Worm (Caenorhabditis elegans): ENCODE data around the gene btf-1.

The btf-1 gene

ce11 chrII:13167493-13167892, 32.5 kb upstream of the btf-1 start (continued):
- TF ChIP-seq mes-2 (tag; optimal IDR thresholded peaks at IDR 0.05; ENCODE audit: poor library complexity, severe bottlenecking): no peak
- TF ChIP-seq ceh-44 (GFP tag; IDR thresholded peaks at IDR 0.05): no peak
- no peak for TF ChIP-seq ceh-62 (tag; optimal IDR thresholded peaks at IDR 0.05)
- no peak for TF ChIP-seq mdt-29 (GFP tag; IDR thresholded peaks at IDR 0.05)
- TF ChIP-seq duxl-1 (tag; optimal IDR thresholded peaks at IDR 0.05; ENCODE audit: poor library complexity): no peak
- TF ChIP-seq aly-2 (tag; optimal IDR thresholded peaks at IDR 0.05): no peak
- TF ChIP-seq nhr-28 (tag; optimal IDR thresholded peaks at IDR 0.05): peak; percentile 38
- TF ChIP-seq unc-130 (GFP tag; optimal IDR thresholded peaks at IDR 0.05): no peak
- no peak for TF ChIP-seq dmd-6 (GFP tag; IDR thresholded peaks at IDR 0.05)
- TF ChIP-seq F26F4.8 (GFP tag; conservative IDR thresholded peaks at IDR 0.05): no peak
- no peak for TF ChIP-seq daf-16 (GFP tag; optimal IDR thresholded peaks at IDR 0.05)
- no peak for TF ChIP-seq daf-16 (tag; optimal IDR thresholded peaks at IDR 0.05)
- no peak for TF ChIP-seq ztf-7 (tag; optimal IDR thresholded peaks at IDR 0.05)
- peak; percentile 52 for TF ChIP-seq hlh-11 (tag; optimal IDR thresholded peaks at IDR 0.05)
- no peak for TF ChIP-seq unc-62 (GFP tag; optimal IDR thresholded peaks at IDR 0.05 in 1 of 2)
- no peak for TF ChIP-seq unc-62 (tag; optimal IDR thresholded peaks at IDR 0.05)
- TF ChIP-seq dmd-8 (GFP tag; IDR thresholded peaks at IDR 0.05): no peak
- no peak for TF ChIP-seq lin-39 (tag; optimal IDR thresholded peaks at IDR 0.05)
- no peak for TF ChIP-seq F49E8.2 (tag; optimal IDR thresholded peaks at IDR 0.05; ENCODE audit: borderline replicate concordance)
- no peak for TF ChIP-seq hif-1 (tag; optimal IDR thresholded peaks at IDR 0.05)
- TF ChIP-seq nhr-76 (tag; optimal IDR thresholded peaks at IDR 0.05): no peak
- no peak for TF ChIP-seq nhr-42 (GFP tag; IDR thresholded peaks at IDR 0.05)
- TF ChIP-seq egl-43 (GFP tag; IDR thresholded peaks at IDR 0.05): no peak
- TF ChIP-seq pha-4 (GFP tag; IDR thresholded peaks at IDR 0.05): no peak
- TF ChIP-seq pha-4 (tag; optimal IDR thresholded peaks at IDR 0.05): no peak
- TF ChIP-seq zfp-2 (tag; optimal IDR thresholded peaks at IDR 0.05): no peak
- no peak for TF ChIP-seq saeg-2 (GFP tag; IDR thresholded peaks at IDR 0.05)
- TF ChIP-seq ceh-20 (GFP tag; IDR thresholded peaks at IDR 0.05): no peak

ce11 chrII:13170696-13171095, 29.3 kb upstream of the btf-1 start:
- TF ChIP-seq lim-7 (GFP tag; IDR thresholded peaks at IDR 0.05): no peak
- TF ChIP-seq unc-39 (tag; optimal IDR thresholded peaks at IDR 0.05): no peak
- no peak for TF ChIP-seq ZK546.5 (tag; optimal IDR thresholded peaks at IDR 0.05)
- TF ChIP-seq cey-2 (tag; optimal IDR thresholded peaks at IDR 0.05; ENCODE audit: borderline replicate concordance, insufficient read depth): no peak
- TF ChIP-seq arid-1 (GFP tag; conservative IDR thresholded peaks at IDR 0.05): no peak
- TF ChIP-seq hlh-11 (tag; optimal IDR thresholded peaks at IDR 0.05): peak; percentile 13
- TF ChIP-seq spr-3 (GFP tag; optimal IDR thresholded peaks at IDR 0.05): no peak
- TF ChIP-seq ceh-82 (tag; optimal IDR thresholded peaks at IDR 0.05): no peak
- TF ChIP-seq nhr-77 (tag; optimal IDR thresholded peaks at IDR 0.05): no peak
- TF ChIP-seq nhr-10 (tag; optimal IDR thresholded peaks at IDR 0.05): no peak
- TF ChIP-seq spr-1 (tag; optimal IDR thresholded peaks at IDR 0.05): no peak
- TF ChIP-seq Y5F2A.4 (GFP tag; optimal IDR thresholded peaks at IDR 0.05): no peak
- TF ChIP-seq sdz-12 (GFP tag; optimal IDR thresholded peaks at IDR 0.05): peak; percentile 3
- TF ChIP-seq php-3 (GFP tag; IDR thresholded peaks at IDR 0.05): no peak
- TF ChIP-seq mdl-1 (tag; optimal IDR thresholded peaks at IDR 0.05): no peak
- TF ChIP-seq nhr-42 (GFP tag; IDR thresholded peaks at IDR 0.05): no peak
- TF ChIP-seq fkh-10 (GFP tag; optimal IDR thresholded peaks at IDR 0.05): no peak
- no peak for TF ChIP-seq ztf-11 (tag; optimal IDR thresholded peaks at IDR 0.05)
- TF ChIP-seq mes-2 (tag; optimal IDR thresholded peaks at IDR 0.05; ENCODE audit: poor library complexity, severe bottlenecking): no peak
- no peak for TF ChIP-seq lin-38 (GFP tag; IDR thresholded peaks at IDR 0.05)
- no peak for TF ChIP-seq nhr-48 (tag; optimal IDR thresholded peaks at IDR 0.05)
- no peak for TF ChIP-seq skn-1 (tag; optimal IDR thresholded peaks at IDR 0.05)
- no peak for TF ChIP-seq duxl-1 (tag; optimal IDR thresholded peaks at IDR 0.05; ENCODE audit: poor library complexity)
- TF ChIP-seq mxl-3 (GFP tag; optimal IDR thresholded peaks at IDR 0.05): peak; percentile 22
- no peak for TF ChIP-seq R02D3.7 (tag; optimal IDR thresholded peaks at IDR 0.05)
- TF ChIP-seq F26F4.8 (GFP tag; conservative IDR thresholded peaks at IDR 0.05): no peak
- no peak for TF ChIP-seq mxl-2 (GFP tag; conservative IDR thresholded peaks at IDR 0.05)
- no peak for TF ChIP-seq zfp-2 (tag; optimal IDR thresholded peaks at IDR 0.05)
- TF ChIP-seq mep-1 (tag; optimal IDR thresholded peaks at IDR 0.05): no peak
- TF ChIP-seq nhr-76 (tag; optimal IDR thresholded peaks at IDR 0.05): no peak
- TF ChIP-seq rbr-2 (tag; optimal IDR thresholded peaks at IDR 0.05): no peak
- TF ChIP-seq aha-1 (tag): peak; percentile 76

Measured in whole organism, L4 larva.